Worm (Caenorhabditis elegans) whole organism, L3 larva: Measurements from ENCODE around the gene unc-103.
A peak's percentile ranks its signal among the peaks of the same experiment; 100 is the strongest.

Experiments
- R02D3.7 ChIP-seq: fragments of 150-350 bp; optimal IDR thresholded peaks from 2 replicates; lab custom pipeline; 2014; ENCODE audit warnings: missing biosample characterization, missing genetic modification characterization
- ZK546.5 ChIP-seq: sonication (generic microtip); optimal IDR thresholded peaks from 2 replicates; lab custom pipeline; 2017; ENCODE audit warnings: missing biosample characterization, missing genetic modification characterization
- aly-2 ChIP-seq: fragments of 150-350 bp; optimal IDR thresholded peaks from 2 replicates; lab custom pipeline; 2014; ENCODE audit warnings: missing biosample characterization, missing genetic modification characterization
- ama-1 ChIP-seq: fragments of 150-350 bp; optimal IDR thresholded peaks from 2 replicates; lab custom pipeline; 2018
- ceh-16 ChIP-seq: sonication (generic microtip); optimal IDR thresholded peaks from 2 replicates; lab custom pipeline; 2017; ENCODE audit warnings: missing biosample characterization, missing genetic modification characterization
- ceh-28 ChIP-seq: fragments of 150-350 bp; optimal IDR thresholded peaks from 2 replicates; lab custom pipeline; 2014; ENCODE audit warnings: missing biosample characterization, missing genetic modification reagents, missing genetic modification characterization
- ceh-82 ChIP-seq: fragments of 150-350 bp; optimal IDR thresholded peaks from 2 replicates; lab custom pipeline; 2014; ENCODE audit warnings: missing biosample characterization, missing genetic modification characterization
- ceh-9 ChIP-seq: sonication (generic microtip); optimal IDR thresholded peaks from 2 replicates; lab custom pipeline; 2018; ENCODE audit warnings: missing biosample characterization, missing genetic modification characterization
- daf-12 ChIP-seq: fragments of 150-350 bp; optimal IDR thresholded peaks from 2 replicates; lab custom pipeline; 2014; ENCODE audit warnings: missing biosample characterization, missing genetic modification reagents, missing genetic modification characterization
- egl-27 ChIP-seq: sonication (generic microtip); optimal IDR thresholded peaks from 4 replicates; lab custom pipeline; 2017; ENCODE audit warnings: missing biosample characterization, missing genetic modification reagents, missing genetic modification characterization
- egl-5 ChIP-seq: fragments of 150-350 bp; optimal IDR thresholded peaks from 2 replicates; lab custom pipeline; 2017; ENCODE audit warnings: missing biosample characterization, missing genetic modification reagents, missing genetic modification characterization, inconsistent platforms
- elt-1 ChIP-seq: fragments of 150-350 bp; optimal IDR thresholded peaks from 2 replicates; lab custom pipeline; 2014; ENCODE audit warnings: missing biosample characterization, missing genetic modification characterization
- elt-2 ChIP-seq: sonication (generic microtip); optimal IDR thresholded peaks from 2 replicates; lab custom pipeline; 2016; ENCODE audit warnings: missing genetic modification reagents, mild to moderate bottlenecking, missing genetic modification characterization, missing compliant biosample characterization
- elt-3 ChIP-seq, 3 experiments: fragments of 150-350 bp in 1 of 3; sonication (generic microtip) in 2 of 3; optimal IDR thresholded peaks; 2 replicates in 2 of 3; 4 replicates in 1 of 3; lab custom pipeline; 2014 to 2017; ENCODE audit warnings: missing biosample characterization in 3 of 3, missing genetic modification characterization in 3 of 3
- eor-1 ChIP-seq, 2 experiments: fragments of 150-350 bp; optimal IDR thresholded peaks; 2 replicates each; lab custom pipeline; 2014 to 2018; ENCODE audit warnings: missing biosample characterization in 2 of 2, missing genetic modification characterization in 2 of 2
- fkh-10 ChIP-seq: sonication (generic microtip); optimal IDR thresholded peaks from 2 replicates; lab custom pipeline; 2017; ENCODE audit warnings: missing biosample characterization, missing genetic modification reagents, missing genetic modification characterization
- fkh-2 ChIP-seq: fragments of 150-350 bp; optimal IDR thresholded peaks from 2 replicates; lab custom pipeline; 2014; ENCODE audit warnings: missing biosample characterization, missing genetic modification reagents, missing genetic modification characterization
- fos-1 ChIP-seq: fragments of 150-350 bp; optimal IDR thresholded peaks from 2 replicates; lab custom pipeline; 2014; ENCODE audit warnings: missing biosample characterization, missing genetic modification characterization
- hmg-11 ChIP-seq: sonication (generic microtip); optimal IDR thresholded peaks from 2 replicates; lab custom pipeline; 2016; ENCODE audit warnings: missing genetic modification characterization, missing compliant biosample characterization
- jun-1 ChIP-seq: fragments of 150-350 bp; optimal IDR thresholded peaks from 2 replicates; lab custom pipeline; 2014; ENCODE audit warnings: missing biosample characterization, missing genetic modification reagents, missing genetic modification characterization
- lin-15B ChIP-seq: fragments of 150-350 bp; optimal IDR thresholded peaks from 2 replicates; lab custom pipeline; 2014; ENCODE audit warnings: missing biosample characterization, missing genetic modification characterization
- lin-39 ChIP-seq: fragments of 150-350 bp; optimal IDR thresholded peaks from 2 replicates; lab custom pipeline; 2018; ENCODE audit warnings: missing biosample characterization, missing genetic modification reagents, missing genetic modification characterization
- lsy-12 ChIP-seq: sonication (generic microtip); optimal IDR thresholded peaks from 2 replicates; lab custom pipeline; 2016; ENCODE audit warnings: mild to moderate bottlenecking, missing genetic modification characterization, missing compliant biosample characterization
- mdl-1 ChIP-seq: fragments of 150-350 bp; optimal IDR thresholded peaks from 2 replicates; lab custom pipeline; 2014; ENCODE audit warnings: missing biosample characterization, missing genetic modification characterization
- mml-1 ChIP-seq: fragments of 150-350 bp; sonication (generic microtip); optimal IDR thresholded peaks from 3 replicates; lab custom pipeline; 2014; ENCODE audit warnings: missing biosample characterization, missing genetic modification characterization
- nfya-1 ChIP-seq: sonication (generic microtip); optimal IDR thresholded peaks from 2 replicates; lab custom pipeline; 2017; ENCODE audit warnings: missing genetic modification characterization, mild to moderate bottlenecking, missing compliant biosample characterization, antibody characterized with exemption, moderate library complexity; ENCODE audit not compliant: insufficient read depth
- nhr-11 ChIP-seq: fragments of 150-350 bp; optimal IDR thresholded peaks from 2 replicates; lab custom pipeline; 2014; ENCODE audit warnings: missing biosample characterization, missing genetic modification characterization
- nhr-12 ChIP-seq: fragments of 150-350 bp; optimal IDR thresholded peaks from 2 replicates; lab custom pipeline; 2014; ENCODE audit warnings: missing biosample characterization, missing genetic modification characterization
- nhr-23 ChIP-seq: fragments of 150-350 bp; optimal IDR thresholded peaks from 2 replicates; lab custom pipeline; 2014; ENCODE audit warnings: missing biosample characterization, missing genetic modification reagents, missing genetic modification characterization
- nhr-237 ChIP-seq: fragments of 150-350 bp; optimal IDR thresholded peaks from 2 replicates; lab custom pipeline; 2014; ENCODE audit warnings: missing biosample characterization, missing genetic modification characterization
- nhr-25 ChIP-seq: sonication (generic microtip); optimal IDR thresholded peaks from 2 replicates; lab custom pipeline; 2017; ENCODE audit warnings: missing biosample characterization, missing genetic modification characterization
- nhr-28 ChIP-seq: fragments of 150-350 bp; optimal IDR thresholded peaks from 2 replicates; lab custom pipeline; 2014; ENCODE audit warnings: missing biosample characterization, missing genetic modification characterization
- nhr-43 ChIP-seq: sonication (generic microtip); optimal IDR thresholded peaks from 2 replicates; lab custom pipeline; 2016; ENCODE audit warnings: mild to moderate bottlenecking, missing genetic modification characterization, missing compliant biosample characterization; ENCODE audit not compliant: poor library complexity, severe bottlenecking
- nhr-67 ChIP-seq: fragments of 150-350 bp; optimal IDR thresholded peaks from 2 replicates; lab custom pipeline; 2014; ENCODE audit warnings: missing biosample characterization, missing genetic modification characterization
- nhr-76 ChIP-seq: fragments of 150-350 bp; sonication (generic microtip); optimal IDR thresholded peaks from 5 replicates; lab custom pipeline; 2014; ENCODE audit warnings: missing biosample characterization, missing genetic modification characterization
- nhr-77 ChIP-seq: fragments of 150-350 bp; optimal IDR thresholded peaks from 2 replicates; lab custom pipeline; 2014; ENCODE audit warnings: missing biosample characterization, missing genetic modification characterization
- pha-4 ChIP-seq: fragments of 150-350 bp; optimal IDR thresholded peaks from 2 replicates; lab custom pipeline; 2014; ENCODE audit warnings: missing biosample characterization, missing genetic modification reagents, missing genetic modification characterization
- pqm-1 ChIP-seq: fragments of 150-350 bp; optimal IDR thresholded peaks from 2 replicates; lab custom pipeline; 2017; ENCODE audit warnings: missing biosample characterization, missing genetic modification characterization, inconsistent platforms
- sea-2 ChIP-seq: fragments of 150-350 bp; sonication (generic microtip); optimal IDR thresholded peaks from 4 replicates; lab custom pipeline; 2014; ENCODE audit warnings: missing biosample characterization, missing genetic modification reagents, missing genetic modification characterization
- skn-1 ChIP-seq: fragments of 150-350 bp; optimal IDR thresholded peaks from 2 replicates; lab custom pipeline; 2014; ENCODE audit warnings: missing biosample characterization, missing genetic modification characterization
- snpc-4 ChIP-seq: fragments of 150-350 bp; optimal IDR thresholded peaks from 2 replicates; lab custom pipeline; 2014; ENCODE audit warnings: missing biosample characterization, missing genetic modification characterization
- tbx-2 ChIP-seq: sonication (generic microtip); optimal IDR thresholded peaks from 2 replicates; lab custom pipeline; 2016; ENCODE audit warnings: mild to moderate bottlenecking, missing genetic modification characterization, missing compliant biosample characterization
- unc-39 ChIP-seq: sonication (generic microtip); optimal IDR thresholded peaks from 4 replicates; lab custom pipeline; 2017; ENCODE audit warnings: missing biosample characterization, missing genetic modification characterization
- unc-62 ChIP-seq: fragments of 150-350 bp; sonication (generic microtip); optimal IDR thresholded peaks from 4 replicates; lab custom pipeline; 2014; ENCODE audit warnings: missing biosample characterization, missing genetic modification reagents, missing genetic modification characterization
- zag-1 ChIP-seq: fragments of 150-350 bp; optimal IDR thresholded peaks from 2 replicates; lab custom pipeline; 2014; ENCODE audit warnings: missing biosample characterization, missing genetic modification characterization
- ztf-11 ChIP-seq: fragments of 150-350 bp; optimal IDR thresholded peaks from 2 replicates; lab custom pipeline; 2014; ENCODE audit warnings: missing biosample characterization, missing genetic modification characterization
- ztf-4 ChIP-seq: fragments of 150-350 bp; optimal IDR thresholded peaks from 2 replicates; lab custom pipeline; 2014; ENCODE audit warnings: missing biosample characterization, missing genetic modification characterization

The unc-103 gene

ce11 chrIII:4193659-4194103 is 78.5 kb downstream of the unc-103 start, which contains the start of gene xbp-1:
TSS of gene xbp-1 (plus strand) at chrIII:4193809.
- TF ChIP-seq aly-2 (tag; lab: Kevin White, UChicago) (no peak), ama-1 (peak; percentile 88), fkh-10 (GFP tag; lab: Kevin White, UChicago) (peak; percentile 66), pqm-1 (tag; lab: Kevin White, UChicago) (peak; percentile 97), ztf-4 (tag; lab: Kevin White, UChicago) (no peak), ceh-82 (tag; lab: Kevin White, UChicago) (peak; percentile 45), zag-1 (tag; lab: Kevin White, UChicago) (no peak), nhr-11 (tag; lab: Kevin White, UChicago) (peak; percentile 73), lin-39 (tag; lab: Kevin White, UChicago) (peak; percentile 94), egl-5 (peak; percentile 90), nhr-77 (tag; lab: Kevin White, UChicago) (no peak), tbx-2 (tag; lab: Kevin White, UChicago) (peak; percentile 16), jun-1 (tag; lab: Kevin White, UChicago) (peak; percentile 96), nhr-28 (tag; lab: Kevin White, UChicago) (no peak), mml-1 (no peak), snpc-4 (tag; lab: Kevin White, UChicago) (peak; percentile 76), lsy-12 (tag; lab: Kevin White, UChicago) (peak; percentile 81), nhr-25 (peak; percentile 94), unc-62 (GFP tag; lab: Kevin White, UChicago) (peak; percentile 30), lin-15B (peak; percentile 84), skn-1 (tag; lab: Kevin White, UChicago) (peak; percentile 88), mdl-1 (tag; lab: Kevin White, UChicago) (peak; percentile 55), nhr-23 (tag; lab: Kevin White, UChicago) (peak; percentile 89), pha-4 (tag; lab: Kevin White, UChicago) (peak; percentile 95), ZK546.5 (tag; lab: Kevin White, UChicago) (no peak), elt-2 (tag; lab: Kevin White, UChicago) (peak; percentile 98), elt-3 (tag; optimal IDR thresholded peaks at IDR 0.05; lab: Kevin White, UChicago) (peak in 2 of 3 experiments; percentile 35 to 41), nhr-43 (tag; lab: Kevin White, UChicago) (peak; percentile 39), daf-12 (no peak), hmg-11 (tag; lab: Kevin White, UChicago) (peak; percentile 80), ceh-9 (no peak), ztf-11 (tag; lab: Kevin White, UChicago) (no peak), nhr-237 (no peak), nhr-76 (tag; lab: Kevin White, UChicago) (no peak), fkh-2 (no peak), R02D3.7 (tag; lab: Kevin White, UChicago) (peak; percentile 64), sea-2 (GFP tag; lab: Kevin White, UChicago) (peak; percentile 75), unc-39 (tag; lab: Kevin White, UChicago) (no peak), nhr-67 (tag; lab: Kevin White, UChicago) (no peak), ceh-16 (tag; lab: Kevin White, UChicago) (no peak), fos-1 (peak; percentile 85), egl-27 (tag; lab: Kevin White, UChicago) (peak; percentile 86), eor-1 (tag; optimal IDR thresholded peaks at IDR 0.05; lab: Kevin White, UChicago) (no peak), ceh-28 (tag; lab: Kevin White, UChicago) (peak; percentile 75), elt-1 (tag; lab: Kevin White, UChicago) (no peak), nhr-12 (tag; lab: Kevin White, UChicago) (no peak), nfya-1 (tag; lab: Kevin White, UChicago) (peak; percentile 94)
